Fruit fly (Drosophila melanogaster): Measurements from ENCODE around the gene Duox.

The Duox gene

dm6 chr2L:2844413-2844812 lies 14.4 kb upstream of the Duox start, which contains the start of gene CG18558:
CG18558 (minus strand) TSS chr2L:2844513.
- TF ChIP-seq kay (GFP tag; ENCODE audit: borderline replicate concordance): no peak
- TF ChIP-seq cnc (optimal IDR thresholded peaks at IDR 0.05): no peak
- TF ChIP-seq Crg-1 (GFP tag; optimal IDR thresholded peaks at IDR 0.05): no peak
- no peak for TF ChIP-seq pad (GFP tag; optimal IDR thresholded peaks at IDR 0.05)
- TF ChIP-seq CG12768 (GFP tag; optimal IDR thresholded peaks at IDR 0.05): no peak

dm6 chr2L:2840311-2840710 lies 10.3 kb upstream of the Duox start:
- TF ChIP-seq CG33017 (tag; optimal IDR thresholded peaks at IDR 0.05): no peak
- TF ChIP-seq CG11617 (GFP tag; optimal IDR thresholded peaks at IDR 0.05): no peak
- TF ChIP-seq Clk (GFP tag; optimal IDR thresholded peaks at IDR 0.05): no peak
- TF ChIP-seq cic (GFP tag; optimal IDR thresholded peaks at IDR 0.05): no peak
- TF ChIP-seq CG5204 (GFP tag; optimal IDR thresholded peaks at IDR 0.05): no peak
- no peak for TF ChIP-seq bab1 (GFP tag; optimal IDR thresholded peaks at IDR 0.05)
- TF ChIP-seq CG14711 (tag; optimal IDR thresholded peaks at IDR 0.05): no peak
- no peak for TF ChIP-seq ovo (GFP tag; optimal IDR thresholded peaks at IDR 0.05)

- TF ChIP-seq CG7045 (GFP tag; optimal IDR thresholded peaks at IDR 0.05) (no peak), Crg-1 (GFP tag; optimal IDR thresholded peaks at IDR 0.05) (no peak), pad (GFP tag; optimal IDR thresholded peaks at IDR 0.05) (no peak), CG11617 (GFP tag; optimal IDR thresholded peaks at IDR 0.05) (no peak)
Observed at dm6 chr2L:2839850-2840249, 9.8 kb upstream of the Duox start, which contains the start of gene CG2975. CG2975 (plus strand) TSS chr2L:2840124.

- TF ChIP-seq cic (GFP tag; optimal IDR thresholded peaks at IDR 0.05) (no peak), Hr96 (GFP tag; optimal IDR thresholded peaks at IDR 0.05) (no peak), pad (GFP tag; optimal IDR thresholded peaks at IDR 0.05) (no peak), CG1620 (GFP tag; optimal IDR thresholded peaks at IDR 0.05) (no peak), ovo (GFP tag; optimal IDR thresholded peaks at IDR 0.05) (no peak), cnc (optimal IDR thresholded peaks at IDR 0.05) (no peak), toe (GFP tag; optimal IDR thresholded peaks at IDR 0.05) (no peak), bab1 (GFP tag; optimal IDR thresholded peaks at IDR 0.05) (no peak), CG12768 (GFP tag; optimal IDR thresholded peaks at IDR 0.05) (no peak), CG7101 (tag; optimal IDR thresholded peaks at IDR 0.05) (no peak), CG14711 (tag; optimal IDR thresholded peaks at IDR 0.05) (no peak), CG7045 (GFP tag; optimal IDR thresholded peaks at IDR 0.05) (no peak), kay (GFP tag; ENCODE audit: borderline replicate concordance) (no peak), Mnt (GFP tag; optimal IDR thresholded peaks at IDR 0.05) (no peak), Crg-1 (GFP tag; optimal IDR thresholded peaks at IDR 0.05) (no peak)
Observed at dm6 chr2L:2837742-2838461, 7.9 kb upstream of the Duox start, which contains the start of the genes CG3119 and Cpr23B. CG3119 (minus strand) TSS chr2L:2837833. Cpr23B (plus strand) TSS chr2L:2838411.

dm6 chr2L:2830341-2830800 lies 323 bp upstream of the Duox start:
- no peak for TF ChIP-seq kay (GFP tag; ENCODE audit: borderline replicate concordance)
- TF ChIP-seq cnc (optimal IDR thresholded peaks at IDR 0.05): no peak
- no peak for TF ChIP-seq CG33017 (tag; optimal IDR thresholded peaks at IDR 0.05)
- TF ChIP-seq Clk (GFP tag; optimal IDR thresholded peaks at IDR 0.05): no peak
- TF ChIP-seq CG7045 (GFP tag; optimal IDR thresholded peaks at IDR 0.05): peak; percentile 56
- no peak for TF ChIP-seq Hr96 (GFP tag; optimal IDR thresholded peaks at IDR 0.05)
- no peak for TF ChIP-seq CG7101 (tag; optimal IDR thresholded peaks at IDR 0.05)
- no peak for TF ChIP-seq CG14711 (tag; optimal IDR thresholded peaks at IDR 0.05)
- TF ChIP-seq cic (GFP tag; optimal IDR thresholded peaks at IDR 0.05): no peak
- peak; percentile 32 for TF ChIP-seq CG5204 (GFP tag; optimal IDR thresholded peaks at IDR 0.05)
- TF ChIP-seq toe (GFP tag; optimal IDR thresholded peaks at IDR 0.05): peak; percentile 9
- no peak for TF ChIP-seq ovo (GFP tag; optimal IDR thresholded peaks at IDR 0.05)
- TF ChIP-seq tj (GFP tag; optimal IDR thresholded peaks at IDR 0.05): no peak
- TF ChIP-seq CG12768 (GFP tag; optimal IDR thresholded peaks at IDR 0.05): no peak
- TF ChIP-seq Mnt (GFP tag; optimal IDR thresholded peaks at IDR 0.05): no peak
- no peak for TF ChIP-seq CG1620 (GFP tag; optimal IDR thresholded peaks at IDR 0.05)
- TF ChIP-seq pad (GFP tag; optimal IDR thresholded peaks at IDR 0.05): no peak
- no peak for TF ChIP-seq Crg-1 (GFP tag; optimal IDR thresholded peaks at IDR 0.05)
- no peak for TF ChIP-seq CG11617 (GFP tag; optimal IDR thresholded peaks at IDR 0.05)
- peak; percentile 12 for TF ChIP-seq bab1 (GFP tag; optimal IDR thresholded peaks at IDR 0.05)

dm6 chr2L:2825406-2825805 lies 4.6 kb downstream of the Duox start, which contains the start of gene CG3123:
CG3123 (minus strand) TSS chr2L:2825506.
- TF ChIP-seq CG14711 (tag; optimal IDR thresholded peaks at IDR 0.05): no peak
- TF ChIP-seq CG12768 (GFP tag; optimal IDR thresholded peaks at IDR 0.05): no peak
- no peak for TF ChIP-seq Hr96 (GFP tag; optimal IDR thresholded peaks at IDR 0.05)
- no peak for TF ChIP-seq CG11617 (GFP tag; optimal IDR thresholded peaks at IDR 0.05)
- no peak for TF ChIP-seq Crg-1 (GFP tag; optimal IDR thresholded peaks at IDR 0.05)
- no peak for TF ChIP-seq CG5204 (GFP tag; optimal IDR thresholded peaks at IDR 0.05)

dm6 chr2L:2815673-2816072 lies 14.4 kb downstream of the Duox start, which contains the start of gene G6P:
G6P (minus strand) TSS chr2L:2815760.
- TF ChIP-seq cic (GFP tag; optimal IDR thresholded peaks at IDR 0.05) (no peak), CG7045 (GFP tag; optimal IDR thresholded peaks at IDR 0.05) (no peak), CG5204 (GFP tag; optimal IDR thresholded peaks at IDR 0.05) (no peak), Hr96 (GFP tag; optimal IDR thresholded peaks at IDR 0.05) (no peak), bab1 (GFP tag; optimal IDR thresholded peaks at IDR 0.05) (no peak), CG7101 (tag; optimal IDR thresholded peaks at IDR 0.05) (no peak), Clk (GFP tag; optimal IDR thresholded peaks at IDR 0.05) (no peak), CG33017 (tag; optimal IDR thresholded peaks at IDR 0.05) (no peak), tj (GFP tag; optimal IDR thresholded peaks at IDR 0.05) (no peak)
